Worm (Caenorhabditis elegans): ENCODE data around the gene C54F6.3.

DNA sequence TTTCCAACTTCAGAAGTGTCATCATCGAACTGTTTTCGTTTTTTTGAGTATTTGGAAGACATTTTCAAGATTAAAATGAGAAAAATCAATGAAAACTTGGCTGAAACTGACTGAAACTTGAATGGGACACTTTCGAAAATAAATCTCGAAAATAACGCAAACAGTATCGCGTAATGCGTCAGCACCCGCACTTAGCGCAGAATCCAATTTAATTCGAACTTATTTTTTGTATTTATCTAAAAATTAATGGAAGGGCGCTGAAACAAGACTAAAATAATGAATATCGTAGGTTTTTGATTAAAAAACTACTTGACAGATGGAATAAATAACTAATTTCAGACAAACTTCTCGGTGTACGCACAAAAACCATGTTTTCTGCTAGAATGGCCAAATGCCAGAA is 42.5 kb downstream of the C54F6.3 start, which contains the start of the genes snu-66 and ints-9:
- TF ChIP-seq egrh-3 (GFP tag; IDR thresholded peaks at IDR 0.05) (no peak), pha-4 (tag; optimal IDR thresholded peaks at IDR 0.05) (no peak), F49E8.2 (tag; optimal IDR thresholded peaks at IDR 0.05; ENCODE audit: insufficient read depth) (no peak), gei-17 (GFP tag; optimal IDR thresholded peaks at IDR 0.05) (no peak), nfya-1 (tag; optimal IDR thresholded peaks at IDR 0.05; ENCODE audit: borderline replicate concordance, insufficient read depth) (no peak), dpl-1 (GFP tag; optimal IDR thresholded peaks at IDR 0.05) (no peak), snpc-4 (GFP tag; optimal IDR thresholded peaks at IDR 0.05) (no peak), snpc-4 (tag; optimal IDR thresholded peaks at IDR 0.05) (peak in 2 of 4 experiments; percentile 34 to 47), madf-10 (tag; optimal IDR thresholded peaks at IDR 0.05) (no peak)
